Fruit fly (Drosophila melanogaster) whole organism, embryonic: Measurements from ENCODE around the gene Gad1.

Experiments used
- Asciz ChIP-seq: fragments of 200-800 bp; sonication (Bioruptor generic); optimal IDR thresholded peaks from 2 replicates; lab custom pipeline; 2017; ENCODE audit warnings: missing biosample characterization, mild to moderate bottlenecking, missing genetic modification characterization, missing genetic modification reagents
- BEAF-32 ChIP-seq: fragments of 200-800 bp; sonication (Bioruptor generic); optimal IDR thresholded peaks from 3 replicates; lab custom pipeline; 2017; ENCODE audit warnings: missing biosample characterization, missing genetic modification characterization, mild to moderate bottlenecking, moderate library complexity, missing genetic modification reagents
- CG11093 ChIP-seq: fragments of 200-800 bp; sonication (Bioruptor generic); IDR thresholded peaks from 3 replicates; pipeline ENCODE4 v1.3.6; 2022; ENCODE audit warnings: missing biosample characterization, missing genetic modification characterization
- CG1233 ChIP-seq: fragments of 200-800 bp; sonication (Bioruptor generic); optimal IDR thresholded peaks from 4 replicates; lab custom pipeline; 2018; ENCODE audit warnings: missing biosample characterization, mild to moderate bottlenecking, missing genetic modification characterization
- CG15514 ChIP-seq: fragments of 200-800 bp; sonication (Bioruptor generic); optimal IDR thresholded peaks from 3 replicates; lab custom pipeline; 2017; ENCODE audit warnings: missing biosample characterization, missing genetic modification characterization, mild to moderate bottlenecking, moderate library complexity, missing genetic modification reagents
- CG17186 ChIP-seq: fragments of 200-800 bp; sonication (Bioruptor generic); optimal IDR thresholded peaks from 3 replicates; lab custom pipeline; 2017; ENCODE audit warnings: missing biosample characterization, missing genetic modification reagents, missing genetic modification characterization
- CG17568 ChIP-seq: fragments of 200-800 bp; sonication (Bioruptor generic); optimal IDR thresholded peaks from 2 replicates; lab custom pipeline; 2018; ENCODE audit warnings: missing biosample characterization, mild to moderate bottlenecking, missing genetic modification characterization, moderate library complexity
- CG17912 ChIP-seq: fragments of 200-800 bp; sonication (Bioruptor generic); optimal IDR thresholded peaks from 2 replicates; lab custom pipeline; 2018; ENCODE audit warnings: missing biosample characterization, mild to moderate bottlenecking, missing genetic modification characterization
- CG18011 ChIP-seq: fragments of 200-800 bp; sonication (Bioruptor generic); optimal IDR thresholded peaks from 2 replicates; lab custom pipeline; 2017; ENCODE audit warnings: missing biosample characterization, missing genetic modification characterization, mild to moderate bottlenecking, moderate library complexity, missing genotype
- CG18476 ChIP-seq: fragments of 200-800 bp; sonication (Bioruptor generic); optimal IDR thresholded peaks from 2 replicates; lab custom pipeline; 2016; ENCODE audit warnings: missing biosample characterization, mild to moderate bottlenecking, missing genetic modification characterization
- CG18764 ChIP-seq: fragments of 200-800 bp; sonication (Bioruptor generic); optimal IDR thresholded peaks from 3 replicates; lab custom pipeline; 2016; ENCODE audit warnings: missing biosample characterization, missing genetic modification characterization
- CG2116 ChIP-seq: fragments of 200-800 bp; sonication (Bioruptor generic); optimal IDR thresholded peaks from 3 replicates; lab custom pipeline; 2018; ENCODE audit warnings: missing biosample characterization, mild to moderate bottlenecking, missing genetic modification characterization
- CG2712 ChIP-seq: fragments of 200-800 bp; optimal IDR thresholded peaks from 3 replicates; lab custom pipeline; 2019; ENCODE audit warnings: missing biosample characterization, mild to moderate bottlenecking, missing genetic modification characterization, moderate library complexity
- CG2875 ChIP-seq: fragments of 200-800 bp; sonication (Bioruptor generic); optimal IDR thresholded peaks from 2 replicates; lab custom pipeline; 2017; ENCODE audit warnings: missing biosample characterization, mild to moderate bottlenecking, missing genetic modification characterization, missing genetic modification reagents
- CG31365 ChIP-seq: fragments of 200-800 bp; sonication (Bioruptor generic); optimal IDR thresholded peaks from 2 replicates; lab custom pipeline; 2018; ENCODE audit warnings: missing biosample characterization, mild to moderate bottlenecking, missing genetic modification characterization
- CG32767 ChIP-seq: fragments of 200-800 bp; sonication (Bioruptor generic); IDR thresholded peaks from 2 replicates; pipeline ENCODE4 v1.3.6; 2022; ENCODE audit warnings: missing biosample characterization, missing genetic modification characterization
- CG34376 ChIP-seq: fragments of 200-800 bp; sonication (Bioruptor generic); optimal IDR thresholded peaks from 2 replicates; lab custom pipeline; 2018; ENCODE audit warnings: missing biosample characterization, mild to moderate bottlenecking, missing genetic modification characterization
- CG4707 ChIP-seq: fragments of 200-800 bp; sonication (Bioruptor generic); optimal IDR thresholded peaks from 2 replicates; lab custom pipeline; 2018; ENCODE audit warnings: missing biosample characterization, mild to moderate bottlenecking, missing genetic modification characterization, moderate library complexity
- CG9932 ChIP-seq: fragments of 200-800 bp; sonication (Bioruptor generic); IDR thresholded peaks from 2 replicates; pipeline ENCODE4 v1.3.6; 2022; ENCODE audit warnings: missing biosample characterization, missing genetic modification characterization
- Deaf1 ChIP-seq: fragments of 200-800 bp; optimal IDR thresholded peaks from 3 replicates; lab custom pipeline; 2019; ENCODE audit warnings: missing biosample characterization, mild to moderate bottlenecking, missing genetic modification characterization, moderate library complexity
- Dref ChIP-seq: fragments of 200-800 bp; sonication (Bioruptor generic); IDR thresholded peaks from 2 replicates; pipeline ENCODE4 v1.3.6; 2022; ENCODE audit warnings: missing biosample characterization, missing genetic modification characterization
- Eip74EF ChIP-seq, 2 experiments: fragments of 200-800 bp in 1 of 2; fragments of >200 bp in 1 of 2; sonication (Bioruptor generic) in 1 of 2; optimal IDR thresholded peaks; 2 replicates each; lab custom pipeline; 2017 to 2019; ENCODE audit warnings: missing biosample characterization in 2 of 2, missing genetic modification characterization in 2 of 2, mild to moderate bottlenecking in 1 of 2, moderate library complexity in 1 of 2
- Ets65A ChIP-seq: fragments of 200-800 bp; sonication (Bioruptor generic); peaks from one replicate; lab custom pipeline; 2016; ENCODE audit warnings: missing biosample characterization, missing genetic modification characterization
- HLH4C ChIP-seq: fragments of 200-800 bp; sonication (Bioruptor generic); IDR thresholded peaks from 3 replicates; pipeline ENCODE4 v1.3.6; 2022; ENCODE audit warnings: missing biosample characterization, missing genetic modification characterization; ENCODE audit not compliant: partially characterized antibody
- Jarid2 ChIP-seq: fragments of 200-800 bp; sonication (Bioruptor generic); optimal IDR thresholded peaks from 3 replicates; lab custom pipeline; 2017; ENCODE audit warnings: mild to moderate bottlenecking, missing biosample characterization, missing genetic modification reagents, missing genetic modification characterization
- Lhr ChIP-seq: fragments of 200-800 bp; sonication (Bioruptor generic); optimal IDR thresholded peaks from 3 replicates; lab custom pipeline; 2017; ENCODE audit warnings: mild to moderate bottlenecking, missing biosample characterization, missing genetic modification reagents, missing genetic modification characterization
- MBD-R2 ChIP-seq: fragments of 200-800 bp; sonication (Bioruptor generic); IDR thresholded peaks from 2 replicates; pipeline ENCODE4 v1.3.6; 2022; ENCODE audit warnings: missing biosample characterization, missing genetic modification characterization
- MTF-1 ChIP-seq: fragments of 200-800 bp; sonication (Bioruptor generic); optimal IDR thresholded peaks from 2 replicates; lab custom pipeline; 2018; ENCODE audit warnings: missing biosample characterization, mild to moderate bottlenecking, missing genetic modification characterization, borderline replicate concordance
- Max ChIP-seq: fragments of 200-800 bp; sonication (Bioruptor generic); optimal IDR thresholded peaks from 2 replicates; lab custom pipeline; 2016; ENCODE audit warnings: missing biosample characterization, mild to moderate bottlenecking, missing genetic modification characterization
- NFAT ChIP-seq: fragments of 200-800 bp; sonication (Bioruptor generic); IDR thresholded peaks from 2 replicates; pipeline ENCODE4 v1.3.6; 2022; ENCODE audit warnings: missing biosample characterization, missing genetic modification characterization
- bigmax ChIP-seq: fragments of 200-800 bp; sonication (Bioruptor generic); optimal IDR thresholded peaks from 2 replicates; lab custom pipeline; 2018; ENCODE audit warnings: missing biosample characterization, mild to moderate bottlenecking, missing genetic modification characterization
- dmrt99B ChIP-seq: fragments of 200-800 bp; sonication (Bioruptor generic); optimal IDR thresholded peaks from 2 replicates; lab custom pipeline; 2018; ENCODE audit warnings: missing biosample characterization, mild to moderate bottlenecking, missing genetic modification characterization, moderate library complexity
- en ChIP-seq: fragments of 200-800 bp; sonication (Bioruptor generic); optimal IDR thresholded peaks from 2 replicates; lab custom pipeline; 2016; ENCODE audit warnings: missing biosample characterization, missing genetic modification characterization
- fd102C ChIP-seq: fragments of 200-800 bp; sonication (Bioruptor generic); optimal IDR thresholded peaks from 2 replicates; lab custom pipeline; 2018; ENCODE audit warnings: missing biosample characterization, mild to moderate bottlenecking, missing genetic modification characterization, moderate library complexity
- hb ChIP-seq: fragments of 200-800 bp; sonication (Bioruptor generic); IDR thresholded peaks from 3 replicates; pipeline ENCODE4 v1.3.6; 2022; ENCODE audit warnings: missing biosample characterization, missing genetic modification characterization; ENCODE audit not compliant: partially characterized antibody
- ind ChIP-seq: fragments of 200-800 bp; sonication (Bioruptor generic); optimal IDR thresholded peaks from 3 replicates; lab custom pipeline; 2016; ENCODE audit warnings: missing biosample characterization, missing genetic modification characterization
- klu ChIP-seq: fragments of 200-800 bp; sonication (Bioruptor generic); IDR thresholded peaks from 2 replicates; pipeline ENCODE4 v1.3.6; 2022; ENCODE audit warnings: missing biosample characterization, missing genetic modification characterization
- peb ChIP-seq: fragments of 200-800 bp; sonication (Bioruptor generic); IDR thresholded peaks from 2 replicates; pipeline ENCODE4 v1.3.6; 2022; ENCODE audit warnings: missing biosample characterization, missing genetic modification characterization
- repo ChIP-seq: fragments of 200-800 bp; sonication (Bioruptor generic); optimal IDR thresholded peaks from 2 replicates; lab custom pipeline; 2016; ENCODE audit warnings: missing biosample characterization, missing genetic modification characterization
- run ChIP-seq: fragments of 200-800 bp; sonication (Bioruptor generic); optimal IDR thresholded peaks from 3 replicates; lab custom pipeline; 2018; ENCODE audit warnings: missing biosample characterization, mild to moderate bottlenecking, missing genetic modification characterization
- sr ChIP-seq: fragments of 200-800 bp; sonication (Bioruptor generic); IDR thresholded peaks from 3 replicates; pipeline ENCODE4 v1.3.6; 2022; ENCODE audit warnings: missing biosample characterization, missing genetic modification characterization
- tna ChIP-seq: fragments of 200-800 bp; sonication (Bioruptor generic); IDR thresholded peaks from 2 replicates; pipeline ENCODE4 v1.3.6; 2022; ENCODE audit warnings: missing biosample characterization, missing genetic modification characterization; ENCODE audit not compliant: partially characterized antibody
- toy ChIP-seq: fragments of 200-800 bp; sonication (Bioruptor generic); IDR thresholded peaks from 2 replicates; pipeline ENCODE4 v1.3.6; 2022; ENCODE audit warnings: missing biosample characterization, missing genetic modification characterization
- tx ChIP-seq: fragments of 200-800 bp; sonication (Bioruptor generic); optimal IDR thresholded peaks from 2 replicates; lab custom pipeline; 2016; ENCODE audit warnings: missing biosample characterization, missing genetic modification characterization
- unc-4 ChIP-seq: fragments of 200-800 bp; sonication (Bioruptor generic); IDR thresholded peaks from 2 replicates; pipeline ENCODE4 v1.3.6; 2022; ENCODE audit warnings: missing biosample characterization, missing genetic modification characterization; ENCODE audit not compliant: partially characterized antibody
- wek ChIP-seq: fragments of 200-800 bp; sonication (Bioruptor generic); optimal IDR thresholded peaks from 3 replicates; lab custom pipeline; 2018; ENCODE audit warnings: missing biosample characterization, mild to moderate bottlenecking, missing genetic modification characterization, moderate library complexity

Gad1 gene

DNA sequence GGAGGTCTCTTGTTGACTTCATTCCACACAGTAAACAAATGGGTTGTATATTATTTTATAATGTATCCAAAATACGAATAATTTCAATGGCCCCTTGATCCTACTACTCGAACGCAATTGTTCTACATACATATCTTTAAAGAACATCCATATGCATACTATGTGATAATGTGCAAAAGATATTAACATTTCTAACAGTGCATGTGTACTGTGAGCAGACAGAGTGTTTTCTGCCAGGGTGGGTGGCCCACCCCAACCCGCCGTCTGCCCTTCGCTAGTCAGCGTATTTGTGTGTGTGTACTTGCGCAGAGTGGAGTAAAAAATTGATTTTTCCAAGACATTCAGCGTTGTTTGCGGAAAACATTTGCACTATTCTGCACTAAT lies 17.6 kb downstream of the Gad1 start (continued):
- TF ChIP-seq HLH4C (no peak), peb (GFP tag; lab: Robert Waterston, UW) (peak; percentile 38; the same call in 1 of the 2 replicates), CG31365 (tag; lab: Kevin White, UChicago) (peak; percentile 7), fd102C (GFP tag; lab: Kevin White, UChicago) (no peak), run (tag; lab: Kevin White, UChicago) (no peak), CG2712 (tag; lab: Kevin White, UChicago) (peak; percentile 59), CG18011 (GFP tag; lab: Kevin White, UChicago) (no peak), wek (GFP tag; lab: Kevin White, UChicago) (no peak), CG2116 (no peak)

- TF ChIP-seq unc-4 (no peak), Jarid2 (GFP tag; lab: Kevin White, UChicago) (peak; percentile 47), repo (peak; percentile 76), dmrt99B (peak; percentile 87), CG18764 (GFP tag; lab: Kevin White, UChicago) (peak; percentile 58), Eip74EF (GFP tag; optimal IDR thresholded peaks at IDR 0.05; lab: Kevin White, UChicago) (no peak), sr (peak; percentile 79; the same call in 2 of the 3 replicates), Max (GFP tag; lab: Kevin White, UChicago) (peak; percentile 67), Ets65A (GFP tag; lab: Kevin White, UChicago) (peak; percentile 99), NFAT (GFP tag; lab: Robert Waterston, UW) (peak; percentile 87), CG17186 (no peak), CG2875 (GFP tag; lab: Kevin White, UChicago) (peak; percentile 54), MTF-1 (peak; percentile 73), en (GFP tag; lab: Kevin White, UChicago) (peak; percentile 85), tna (GFP tag; lab: Robert Waterston, UW) (no peak), hb (no peak), CG2116 (peak; percentile 13), tx (GFP tag; lab: Kevin White, UChicago) (peak; percentile 85), MBD-R2 (GFP tag; lab: Robert Waterston, UW) (peak; percentile 73), CG34376 (GFP tag; lab: Kevin White, UChicago) (no peak), CG18476 (GFP tag; lab: Kevin White, UChicago) (peak; percentile 62), CG17912 (peak; percentile 30), toy (GFP tag; lab: Robert Waterston, UW) (peak; percentile 82), CG32767 (GFP tag; lab: Robert Waterston, UW) (peak; percentile 90), Dref (GFP tag; lab: Robert Waterston, UW) (peak; percentile 20; the same call in 1 of the 2 replicates), klu (GFP tag; lab: Robert Waterston, UW) (peak; percentile 79), Deaf1 (peak; percentile 49), Asciz (GFP tag; lab: Kevin White, UChicago) (peak; percentile 67), CG9932 (GFP tag; lab: Robert Waterston, UW) (peak; percentile 93), ind (GFP tag; lab: Kevin White, UChicago) (peak; percentile 92), bigmax (no peak), CG4707 (GFP tag; lab: Kevin White, UChicago) (peak; percentile 72), CG1233 (GFP tag; lab: Kevin White, UChicago) (peak; percentile 69), CG17568 (GFP tag; lab: Kevin White, UChicago) (no peak), CG15514 (GFP tag; lab: Kevin White, UChicago) (peak; percentile 75), CG11093 (peak; percentile 83), Lhr (GFP tag; lab: Kevin White, UChicago) (peak; percentile 53), BEAF-32 (GFP tag; lab: Kevin White, UChicago) (no peak)
These were observed 18.1 kb downstream of the Gad1 start for dm6 chr3L:4070221-4070995.
